Fruit fly (Drosophila melanogaster): ENCODE results near the gene lmgB.

Gene lmgB

DNA sequence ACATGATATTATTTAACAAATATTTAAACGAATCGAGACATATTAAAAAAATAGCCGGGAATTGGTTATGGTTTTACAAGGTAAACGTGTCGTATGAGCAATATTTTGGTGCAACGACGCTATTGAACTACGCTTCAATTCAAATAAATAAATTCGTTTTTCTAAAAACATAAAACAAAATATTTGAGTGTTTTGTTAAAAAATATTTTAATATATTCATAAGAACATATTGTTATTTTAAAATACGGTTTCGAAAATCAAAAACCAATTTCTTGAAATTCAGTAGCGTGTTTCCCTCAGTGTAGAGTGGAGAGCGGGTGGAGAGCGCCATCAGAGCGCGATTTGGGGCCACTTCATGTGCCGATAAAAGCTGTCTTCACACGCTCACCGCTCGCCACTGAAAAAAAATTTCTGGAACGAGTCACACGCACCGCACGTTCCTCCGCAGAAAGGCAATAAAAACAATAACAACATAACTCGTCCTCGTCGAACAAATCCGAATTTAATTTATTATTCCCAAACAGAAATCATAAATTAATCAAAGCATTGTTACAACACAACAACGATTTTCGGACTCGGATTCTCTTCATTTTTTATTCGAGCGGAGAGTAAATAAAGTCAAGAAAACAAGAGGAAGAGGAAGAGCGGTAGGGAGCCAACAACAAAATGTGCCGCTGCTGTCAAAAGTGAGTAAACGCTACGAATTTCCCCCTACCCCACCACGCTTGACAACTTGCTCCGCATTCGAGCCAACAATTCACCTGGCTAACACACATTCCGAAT is 7.2 kb upstream of the lmgB start (continued):
- TF ChIP-seq repo (GFP tag; optimal IDR thresholded peaks at IDR 0.05) (no peak), CG12391 (tag; optimal IDR thresholded peaks at IDR 0.05) (peak; percentile 94), CG12769 (tag; optimal IDR thresholded peaks at IDR 0.05) (peak; percentile 78), CG30403 (GFP tag; optimal IDR thresholded peaks at IDR 0.05) (peak; percentile 93), Atf6 (GFP tag; IDR thresholded peaks at IDR 0.05) (peak; percentile 81), lmd (GFP tag; IDR thresholded peaks at IDR 0.05) (peak; percentile 85), CG15696 (tag; optimal IDR thresholded peaks at IDR 0.05) (peak; percentile 69), CG34224 (GFP tag; IDR thresholded peaks at IDR 0.05; ENCODE audit: partially characterized antibody) (0 out of 3 replicates have a peak, but pooled peaks have one; percentile 11), Ravus (GFP tag; IDR thresholded peaks at IDR 0.05) (peak; percentile 30), HLH4C (GFP tag; IDR thresholded peaks at IDR 0.05; ENCODE audit: partially characterized antibody) (no peak), insv (GFP tag; optimal IDR thresholded peaks at IDR 0.05) (peak in 1 of 2 experiments; percentile 63), shn (GFP tag; optimal IDR thresholded peaks at IDR 0.05) (no peak), CG6791 (GFP tag; IDR thresholded peaks at IDR 0.05; ENCODE audit: partially characterized antibody) (no peak), CG10462 (GFP tag; optimal IDR thresholded peaks at IDR 0.05) (peak; percentile 40), cad (GFP tag; optimal IDR thresholded peaks at IDR 0.05) (peak; percentile 13), vfl (GFP tag; optimal IDR thresholded peaks at IDR 0.05) (peak; percentile 24), Antp (GFP tag; optimal IDR thresholded peaks at IDR 0.05) (no peak), CG16813 (GFP tag; IDR thresholded peaks at IDR 0.05; ENCODE audit: partially characterized antibody) (no peak), CG15011 (GFP tag; optimal IDR thresholded peaks at IDR 0.05) (peak; percentile 47), E2f1 (GFP tag; IDR thresholded peaks at IDR 0.05) (peak; percentile 84), Sox100B (GFP tag; optimal IDR thresholded peaks at IDR 0.05) (peak; percentile 98), Jarid2 (GFP tag; optimal IDR thresholded peaks at IDR 0.05) (peak; percentile 76), gcm2 (GFP tag; optimal IDR thresholded peaks at IDR 0.05) (no peak), seq (GFP tag; IDR thresholded peaks at IDR 0.05) (peak; percentile 63), Side (GFP tag; optimal IDR thresholded peaks at IDR 0.05) (peak; percentile 38), unpg (GFP tag; optimal IDR thresholded peaks at IDR 0.05) (peak; percentile 63), so (GFP tag; IDR thresholded peaks at IDR 0.05) (peak; percentile 76; the same call in 1 of the 3 replicates), danr (GFP tag; IDR thresholded peaks at IDR 0.05) (peak; percentile 70), CG2199 (GFP tag; IDR thresholded peaks at IDR 0.05) (no peak), Dek (tag; optimal IDR thresholded peaks at IDR 0.05) (peak; percentile 93), HmgD (GFP tag; optimal IDR thresholded peaks at IDR 0.05) (no peak), gem (tag; optimal IDR thresholded peaks at IDR 0.05) (peak; percentile 97), Scr (GFP tag; IDR thresholded peaks at IDR 0.05; ENCODE audit: partially characterized antibody) (no peak), CG33213 (GFP tag; optimal IDR thresholded peaks at IDR 0.05) (no peak), CG10274 (GFP tag; optimal IDR thresholded peaks at IDR 0.05) (peak; percentile 84), hkb (optimal IDR thresholded peaks at IDR 0.05) (no peak), hkb (GFP tag; IDR thresholded peaks at IDR 0.05) (peak; percentile 71; the same call in 1 of the 2 replicates), trh (GFP tag; optimal IDR thresholded peaks at IDR 0.05) (peak; percentile 85), CG31388 (GFP tag; optimal IDR thresholded peaks at IDR 0.05) (peak; percentile 48), sisA (GFP tag; IDR thresholded peaks at IDR 0.05) (peak; percentile 75), CG17361 (GFP tag; IDR thresholded peaks at IDR 0.05) (peak; percentile 95), Meics (GFP tag; optimal IDR thresholded peaks at IDR 0.05) (peak; percentile 96), CG18599 (GFP tag; optimal IDR thresholded peaks at IDR 0.05) (peak; percentile 89), CG34422 (GFP tag; IDR thresholded peaks at IDR 0.05) (peak; percentile 82), CG2120 (GFP tag; optimal IDR thresholded peaks at IDR 0.05) (peak; percentile 57), ind (GFP tag; optimal IDR thresholded peaks at IDR 0.05) (peak; percentile 84), Hand (GFP tag; optimal IDR thresholded peaks at IDR 0.05) (peak; percentile 89), cas (GFP tag; IDR thresholded peaks at IDR 0.05) (peak; percentile 12; the same call in 1 of the 2 replicates), CG11456 (GFP tag; IDR thresholded peaks at IDR 0.05) (no peak; the same call in none of the 3 replicates)
